Fruit fly (Drosophila melanogaster): ENCODE data around the gene CG9095.

Gene CG9095

dm6 chrX:15138994-15139863 is 23.8 kb downstream of the CG9095 start, which contains the start of gene RpL37-1 (continued):
- TF ChIP-seq YL-1 (GFP tag; optimal IDR thresholded peaks at IDR 0.05) (peak; percentile 94), CG2199 (GFP tag; IDR thresholded peaks at IDR 0.05) (peak; percentile 36; the same call in 1 of the 3 replicates), Hr39 (optimal IDR thresholded peaks at IDR 0.05) (no peak), CG6683 (GFP tag; optimal IDR thresholded peaks at IDR 0.05) (no peak), repo (GFP tag; optimal IDR thresholded peaks at IDR 0.05) (peak; percentile 36), CG4854 (GFP tag; optimal IDR thresholded peaks at IDR 0.05) (no peak), ase (GFP tag; IDR thresholded peaks at IDR 0.05) (peak; percentile 68), CG15011 (GFP tag; optimal IDR thresholded peaks at IDR 0.05) (peak; percentile 58), CG14965 (GFP tag; optimal IDR thresholded peaks at IDR 0.05; ENCODE audit: borderline replicate concordance) (no peak), D19A (tag; optimal IDR thresholded peaks at IDR 0.05) (peak; percentile 96), CG12219 (GFP tag; optimal IDR thresholded peaks at IDR 0.05) (peak; percentile 17), Hmr (GFP tag; optimal IDR thresholded peaks at IDR 0.05) (peak; percentile 91), Eip74EF (GFP tag; optimal IDR thresholded peaks at IDR 0.05) (peak in 1 of 2 experiments; percentile 29), Blimp-1 (GFP tag; optimal IDR thresholded peaks at IDR 0.05) (peak; percentile 45), insv (GFP tag; optimal IDR thresholded peaks at IDR 0.05) (peak in 1 of 2 experiments; percentile 41), lab (GFP tag; optimal IDR thresholded peaks at IDR 0.05) (peak; percentile 76), ERR (GFP tag; optimal IDR thresholded peaks at IDR 0.05) (peak; percentile 42), crp (GFP tag; optimal IDR thresholded peaks at IDR 0.05) (peak; percentile 58 to 94), E2f2 (GFP tag; IDR thresholded peaks at IDR 0.05) (peak; percentile 95), Dref (GFP tag; IDR thresholded peaks at IDR 0.05) (peak; percentile 87), fd96Cb (tag; optimal IDR thresholded peaks at IDR 0.05) (no peak), Ravus (GFP tag; IDR thresholded peaks at IDR 0.05) (no peak), chinmo (GFP tag; IDR thresholded peaks at IDR 0.05; ENCODE audit: partially characterized antibody) (0 out of 4 replicates have a peak, but pooled peaks have one; percentile 56), zen2 (GFP tag; IDR thresholded peaks at IDR 0.05; ENCODE audit: partially characterized antibody) (peak; percentile 47; the same call in 1 of the 3 replicates), CG12071 (GFP tag; optimal IDR thresholded peaks at IDR 0.05) (peak; percentile 68), Med (GFP tag) (peak; percentile 97), Max (GFP tag; optimal IDR thresholded peaks at IDR 0.05) (peak; percentile 80), Dip3 (GFP tag; optimal IDR thresholded peaks at IDR 0.05) (peak; percentile 76), Lpt (GFP tag; optimal IDR thresholded peaks at IDR 0.05) (no peak), nerfin-1 (tag; optimal IDR thresholded peaks at IDR 0.05) (peak; percentile 47), kay (GFP tag; optimal IDR thresholded peaks at IDR 0.05) (peak; percentile 40), Awh (GFP tag; IDR thresholded peaks at IDR 0.05) (no peak; the same call in 1 of the 2 replicates), aop (GFP tag; IDR thresholded peaks at IDR 0.05) (0 out of 2 replicates have a peak, but pooled peaks have one; percentile 30), Vsx1 (GFP tag; optimal IDR thresholded peaks at IDR 0.05) (peak; percentile 56), GATAe (GFP tag; conservative IDR thresholded peaks at IDR 0.05) (no peak), CG31224 (GFP tag; IDR thresholded peaks at IDR 0.05) (0 out of 2 replicates have a peak, but pooled peaks have one; percentile 16), NfI (GFP tag; optimal IDR thresholded peaks at IDR 0.05) (peak; percentile 76), Atf-2 (GFP tag; optimal IDR thresholded peaks at IDR 0.05) (peak; percentile 22), CG17802 (tag; optimal IDR thresholded peaks at IDR 0.05) (peak; percentile 34), CG4707 (GFP tag; optimal IDR thresholded peaks at IDR 0.05) (peak; percentile 64), CG3847 (GFP tag; IDR thresholded peaks at IDR 0.05) (peak; percentile 82), CG14441 (GFP tag; IDR thresholded peaks at IDR 0.05) (peak; percentile 66), odd (GFP tag; optimal IDR thresholded peaks at IDR 0.05) (peak; percentile 68), CG43689 (GFP tag; IDR thresholded peaks at IDR 0.05) (0 out of 2 replicates have a peak, but pooled peaks have one; percentile 33), hbn (GFP tag; IDR thresholded peaks at IDR 0.05; ENCODE audit: partially characterized antibody) (peak; percentile 63; the same call in 1 of the 2 replicates), Hmx (GFP tag; optimal IDR thresholded peaks at IDR 0.05) (no peak), CG2712 (tag; optimal IDR thresholded peaks at IDR 0.05) (peak; percentile 38)
